Fruit fly (Drosophila melanogaster): Measurements from ENCODE around the gene CG9331.
A peak's percentile ranks its signal among the peaks of the same experiment; 100 is the strongest.

- TF ChIP-seq ss (GFP tag; optimal IDR thresholded peaks at IDR 0.05), result no peak
- no peak for TF ChIP-seq CG1621 (tag; optimal IDR thresholded peaks at IDR 0.05)
- no peak for TF ChIP-seq CG10631 (GFP tag; optimal IDR thresholded peaks at IDR 0.05)
- no peak for TF ChIP-seq Ets21C (GFP tag; optimal IDR thresholded peaks at IDR 0.05)
- no peak for TF ChIP-seq CG16779 (tag; optimal IDR thresholded peaks at IDR 0.05)
- TF ChIP-seq fd85E (GFP tag; optimal IDR thresholded peaks at IDR 0.05), result no peak
- TF ChIP-seq Hr4 (GFP tag; optimal IDR thresholded peaks at IDR 0.05), result no peak
- no peak for TF ChIP-seq CG6163 (GFP tag; IDR thresholded peaks at IDR 0.05)
- TF ChIP-seq Sox102F (GFP tag; optimal IDR thresholded peaks at IDR 0.05), result no peak
- no peak for TF ChIP-seq CG4318 (GFP tag; optimal IDR thresholded peaks at IDR 0.05)
- no peak for TF ChIP-seq Ets96B (tag; optimal IDR thresholded peaks at IDR 0.05)
- peak; percentile 35 for TF ChIP-seq dsx (GFP tag; optimal IDR thresholded peaks at IDR 0.05; ENCODE audit: poor library complexity, severe bottlenecking)
- no peak for TF ChIP-seq dac (GFP tag; optimal IDR thresholded peaks at IDR 0.05)
Measured at dm6 chr2L:20820767-20821166, 1.9 kb upstream of the CG9331 start, which contains the start of gene CheB38c.
